Worm (Caenorhabditis elegans) whole organism, L2 larva: ENCODE measurements around the gene srz-90.

ENCODE experiments used
- elt-3 ChIP-seq: sonication (generic microtip); optimal IDR thresholded peaks from 2 replicates; lab custom pipeline; 2017; ENCODE audit warnings: missing biosample characterization, missing genetic modification characterization
- nhr-11 ChIP-seq: fragments of 150-350 bp; optimal IDR thresholded peaks from 2 replicates; lab custom pipeline; 2014; ENCODE audit warnings: missing biosample characterization, missing genetic modification characterization

- TF ChIP-seq nhr-11 (tag; lab: Kevin White, UChicago) (no peak), elt-3 (tag; lab: Kevin White, UChicago) (no peak)
These were observed 15.1 kb upstream of the srz-90 start for ce11 chrV:17512763-17513162.
